Fruit fly (Drosophila melanogaster): Measurements from ENCODE around the gene Nrx-1.

Gene Nrx-1

DNA sequence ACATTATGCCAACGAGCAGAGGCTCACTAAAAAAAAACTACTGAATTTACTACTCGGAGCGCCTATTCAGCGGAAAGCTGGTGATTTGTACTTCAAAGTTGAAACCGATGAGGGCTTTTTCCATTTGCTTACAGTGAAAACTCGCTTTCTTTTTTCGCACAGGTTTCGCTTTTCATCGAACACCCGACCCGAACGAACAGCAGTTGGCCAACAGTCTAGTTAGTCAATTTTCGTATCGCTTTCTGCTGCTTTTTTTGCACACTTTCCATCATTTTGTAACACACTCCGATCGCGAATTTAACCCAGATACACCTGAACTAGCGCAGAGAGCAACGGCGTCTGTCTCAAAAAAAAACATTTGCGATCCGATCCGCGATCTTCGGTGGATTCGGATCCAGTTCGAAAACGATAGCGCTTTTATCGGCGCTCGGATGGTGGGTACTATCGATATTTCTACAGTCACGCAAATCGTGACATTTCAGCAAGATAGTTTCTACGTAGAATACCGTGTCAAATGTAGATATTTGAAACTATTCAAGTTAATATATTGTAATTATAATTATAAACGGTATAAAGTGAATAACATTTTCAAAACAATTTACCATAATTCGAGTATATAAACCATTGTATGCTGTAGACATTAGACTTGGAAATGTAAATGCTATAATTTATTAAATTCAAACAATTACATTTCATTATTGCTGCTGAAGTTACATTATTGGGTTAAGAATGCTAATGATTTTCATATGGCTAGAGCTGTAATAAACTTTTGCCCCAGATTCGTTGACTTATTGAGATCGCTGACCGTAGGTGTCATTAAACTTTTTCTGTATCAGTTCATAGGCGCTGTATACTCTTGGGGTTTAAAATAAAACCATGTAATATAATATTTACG, 60.2 kb downstream of the Nrx-1 start, which contains the start of gene CG5346 (continued):
- TF ChIP-seq Chrac-16 (GFP tag; optimal IDR thresholded peaks at IDR 0.05) (no peak), CG6854 (GFP tag; optimal IDR thresholded peaks at IDR 0.05) (no peak), CG5953 (GFP tag; IDR thresholded peaks at IDR 0.05) (no peak), Dll (GFP tag; IDR thresholded peaks at IDR 0.05; ENCODE audit: partially characterized antibody) (peak; percentile 85), Oaz (GFP tag; IDR thresholded peaks at IDR 0.05) (no peak), oc (tag; optimal IDR thresholded peaks at IDR 0.05) (no peak), slp2 (GFP tag; optimal IDR thresholded peaks at IDR 0.05) (no peak), so (GFP tag; IDR thresholded peaks at IDR 0.05) (no peak), az2 (GFP tag; optimal IDR thresholded peaks at IDR 0.05) (no peak), fu2 (GFP tag; optimal IDR thresholded peaks at IDR 0.05) (no peak), en (GFP tag; optimal IDR thresholded peaks at IDR 0.05) (no peak), Scr (GFP tag; IDR thresholded peaks at IDR 0.05; ENCODE audit: partially characterized antibody) (peak; percentile 84), BtbVII (GFP tag; optimal IDR thresholded peaks at IDR 0.05) (no peak), CG8924 (tag; optimal IDR thresholded peaks at IDR 0.05) (no peak), sug (tag; optimal IDR thresholded peaks at IDR 0.05) (no peak), CHES-1-like (GFP tag; optimal IDR thresholded peaks at IDR 0.05) (no peak), Asciz (GFP tag; optimal IDR thresholded peaks at IDR 0.05) (no peak), CG30431 (GFP tag; optimal IDR thresholded peaks at IDR 0.05) (no peak), pros (GFP tag; optimal IDR thresholded peaks at IDR 0.05) (no peak), CG18011 (GFP tag; optimal IDR thresholded peaks at IDR 0.05) (no peak), unc-4 (GFP tag; IDR thresholded peaks at IDR 0.05; ENCODE audit: partially characterized antibody) (peak; percentile 73), Gug (GFP tag; IDR thresholded peaks at IDR 0.05) (no peak), CG6813 (GFP tag; optimal IDR thresholded peaks at IDR 0.05) (no peak), chif (GFP tag; optimal IDR thresholded peaks at IDR 0.05) (no peak), chn (GFP tag; optimal IDR thresholded peaks at IDR 0.05) (no peak), CG18764 (GFP tag; optimal IDR thresholded peaks at IDR 0.05) (no peak), CG17186 (GFP tag; optimal IDR thresholded peaks at IDR 0.05) (no peak), sens-2 (GFP tag; IDR thresholded peaks at IDR 0.05) (no peak), psq (GFP tag; optimal IDR thresholded peaks at IDR 0.05) (no peak), Adf1 (GFP tag; IDR thresholded peaks at IDR 0.05) (no peak), lilli (GFP tag; optimal IDR thresholded peaks at IDR 0.05) (peak; percentile 6), nau (GFP tag; optimal IDR thresholded peaks at IDR 0.05) (no peak), sr (GFP tag; IDR thresholded peaks at IDR 0.05) (no peak), ato (GFP tag; IDR thresholded peaks at IDR 0.05; ENCODE audit: partially characterized antibody) (peak; percentile 87), CG13123 (GFP tag; optimal IDR thresholded peaks at IDR 0.05) (no peak), CG8290 (GFP tag; optimal IDR thresholded peaks at IDR 0.05) (no peak), CG8290 (tag; optimal IDR thresholded peaks at IDR 0.05) (peak in 1 of 2 experiments; percentile 37), caup (GFP tag; optimal IDR thresholded peaks at IDR 0.05; ENCODE audit: severe bottlenecking) (no peak), sna (GFP tag; IDR thresholded peaks at IDR 0.05; ENCODE audit: partially characterized antibody) (peak; percentile 47; the same call in 1 of the 2 replicates), CG12299 (tag; optimal IDR thresholded peaks at IDR 0.05) (no peak), CG11398 (GFP tag; optimal IDR thresholded peaks at IDR 0.05) (no peak), trem (tag; optimal IDR thresholded peaks at IDR 0.05) (no peak), sisA (GFP tag; IDR thresholded peaks at IDR 0.05) (no peak), CG18619 (GFP tag; optimal IDR thresholded peaks at IDR 0.05) (no peak), NK7.1 (GFP tag; optimal IDR thresholded peaks at IDR 0.05) (no peak), CG14965 (GFP tag; optimal IDR thresholded peaks at IDR 0.05; ENCODE audit: borderline replicate concordance) (no peak), gro (GFP tag; optimal IDR thresholded peaks at IDR 0.05) (peak; percentile 28), CG2129 (GFP tag; IDR thresholded peaks at IDR 0.05; ENCODE audit: partially characterized antibody) (peak; percentile 54), shn (GFP tag; optimal IDR thresholded peaks at IDR 0.05) (no peak)

All from whole organism, embryonic.